Worm (Caenorhabditis elegans) whole organism, L1 larva: Measurements from ENCODE around the gene mig-5.

Source experiments
- C04F5.9 ChIP-seq: sonication (generic microtip); optimal IDR thresholded peaks from 2 replicates; lab custom pipeline; 2016; ENCODE audit warnings: missing genetic modification characterization, missing compliant biosample characterization
- C16A3.4 ChIP-seq: fragments of 150-350 bp; optimal IDR thresholded peaks from 2 replicates; lab custom pipeline; 2014; ENCODE audit warnings: missing biosample characterization, missing genetic modification characterization
- F16B12.6 ChIP-seq: fragments of 150-350 bp; optimal IDR thresholded peaks from 2 replicates; lab custom pipeline; 2014; ENCODE audit warnings: missing biosample characterization, missing genetic modification characterization
- aha-1 ChIP-seq: fragments of 150-350 bp; optimal IDR thresholded peaks from 2 replicates; lab custom pipeline; 2014; ENCODE audit warnings: missing biosample characterization, missing genetic modification characterization
- aly-2 ChIP-seq: fragments of 150-350 bp; optimal IDR thresholded peaks from 2 replicates; lab custom pipeline; 2014; ENCODE audit warnings: missing biosample characterization, missing genetic modification characterization
- ceh-82 ChIP-seq, 3 experiments: fragments of 150-350 bp in 1 of 3; sonication (generic microtip) in 2 of 3; optimal IDR thresholded peaks; 2 replicates each; lab custom pipeline; 2014 to 2017; ENCODE audit warnings: missing biosample characterization in 3 of 3, missing genetic modification characterization in 3 of 3
- ceh-88 ChIP-seq: fragments of 200-800 bp; sonication (Bioruptor generic); IDR thresholded peaks from 2 replicates; pipeline ENCODE4 v1.3.6; 2022; ENCODE audit warnings: missing genetic modification characterization, missing compliant biosample characterization
- dpl-1 ChIP-seq, 3 experiments: fragments of 150-350 bp in 2 of 3; sonication (generic microtip) in 1 of 3; optimal IDR thresholded peaks; 2 replicates each; lab custom pipeline; 2014 to 2017; ENCODE audit warnings: missing biosample characterization in 3 of 3, missing genetic modification characterization in 3 of 3, missing genetic modification reagents in 3 of 3
- dsc-1 ChIP-seq: sonication (generic microtip); optimal IDR thresholded peaks from 2 replicates; lab custom pipeline; 2016; ENCODE audit warnings: mild to moderate bottlenecking, missing genetic modification characterization, missing compliant biosample characterization
- efl-1 ChIP-seq, 4 experiments: fragments of 150-350 bp; optimal IDR thresholded peaks in 3 of 4; peaks in 1 of 4; 1 replicate in 1 of 4; 2 replicates in 3 of 4; lab custom pipeline; 2014; ENCODE audit warnings: missing biosample characterization in 2 of 4, missing genetic modification characterization in 2 of 4, missing genetic modification reagents in 2 of 4
- efl-3 ChIP-seq: fragments of 200-800 bp; sonication (Bioruptor generic); optimal IDR thresholded peaks from 2 replicates; lab custom pipeline; 2018; ENCODE audit warnings: mild to moderate bottlenecking, missing genetic modification characterization, missing compliant biosample characterization
- egl-13 ChIP-seq: sonication (generic microtip); optimal IDR thresholded peaks from 2 replicates; lab custom pipeline; 2016; ENCODE audit warnings: missing genotype, missing genetic modification reagents, missing genetic modification characterization, missing compliant biosample characterization
- elt-3 ChIP-seq, 6 experiments: fragments of 150-350 bp in 1 of 6; sonication (generic microtip); optimal IDR thresholded peaks; 2 replicates each; lab custom pipeline; 2017 to 2018; ENCODE audit warnings: missing biosample characterization in 6 of 6, missing genetic modification characterization in 6 of 6, inconsistent platforms in 1 of 6
- ets-5 ChIP-seq: fragments of 200-800 bp; sonication (Bioruptor generic); IDR thresholded peaks from 2 replicates; pipeline ENCODE4 v1.3.6; 2022; ENCODE audit warnings: missing genetic modification characterization, missing compliant biosample characterization
- fkh-10 ChIP-seq: sonication (generic microtip); optimal IDR thresholded peaks from 2 replicates; lab custom pipeline; 2017; ENCODE audit warnings: missing biosample characterization, missing genetic modification reagents, missing genetic modification characterization
- fkh-8 ChIP-seq: sonication (generic microtip); optimal IDR thresholded peaks from 2 replicates; lab custom pipeline; 2016; ENCODE audit warnings: mild to moderate bottlenecking, missing genetic modification characterization, missing compliant biosample characterization
- hpl-2 ChIP-seq: fragments of 150-350 bp; optimal IDR thresholded peaks from 2 replicates; lab custom pipeline; 2014; ENCODE audit warnings: missing biosample characterization, missing genetic modification reagents, missing genetic modification characterization
- irx-1 ChIP-seq: sonication (generic microtip); optimal IDR thresholded peaks from 2 replicates; lab custom pipeline; 2016; ENCODE audit warnings: missing genetic modification characterization, missing compliant biosample characterization
- lin-13 ChIP-seq: fragments of 150-350 bp; optimal IDR thresholded peaks from 2 replicates; lab custom pipeline; 2014; ENCODE audit warnings: missing biosample characterization, missing genetic modification reagents, missing genetic modification characterization
- lin-14 ChIP-seq: fragments of 200-800 bp; sonication (Bioruptor generic); optimal IDR thresholded peaks from 2 replicates; lab custom pipeline; 2018; ENCODE audit warnings: mild to moderate bottlenecking, missing genetic modification characterization, moderate library complexity, missing compliant biosample characterization
- lin-15B ChIP-seq: fragments of 150-350 bp; sonication (generic microtip); optimal IDR thresholded peaks from 3 replicates; lab custom pipeline; 2014; ENCODE audit warnings: missing biosample characterization, missing genetic modification characterization
- lin-35 ChIP-seq, 2 experiments: fragments of 150-350 bp; optimal IDR thresholded peaks; 2 replicates each; lab custom pipeline; 2014; ENCODE audit warnings: missing biosample characterization in 2 of 2, missing genetic modification characterization in 2 of 2, missing genetic modification reagents in 2 of 2
- lin-39 ChIP-seq: fragments of 150-350 bp; optimal IDR thresholded peaks from 2 replicates; lab custom pipeline; 2014; ENCODE audit warnings: missing biosample characterization, missing genetic modification reagents, missing genetic modification characterization
- lir-3 ChIP-seq: sonication (generic microtip); optimal IDR thresholded peaks from 2 replicates; lab custom pipeline; 2016; ENCODE audit warnings: mild to moderate bottlenecking, missing genetic modification characterization, moderate library complexity, missing compliant biosample characterization; ENCODE audit not compliant: poor library complexity
- lsy-2 ChIP-seq, 2 experiments: fragments of 150-350 bp; optimal IDR thresholded peaks; 2 replicates each; lab custom pipeline; 2014; ENCODE audit warnings: missing biosample characterization in 2 of 2, missing genetic modification characterization in 2 of 2
- mep-1 ChIP-seq: fragments of 150-350 bp; optimal IDR thresholded peaks from 2 replicates; lab custom pipeline; 2014; ENCODE audit warnings: missing biosample characterization, missing genetic modification characterization
- nhr-11 ChIP-seq: fragments of 150-350 bp; optimal IDR thresholded peaks from 2 replicates; lab custom pipeline; 2014; ENCODE audit warnings: missing biosample characterization, missing genetic modification characterization
- nhr-12 ChIP-seq: sonication (generic microtip); optimal IDR thresholded peaks from 2 replicates; lab custom pipeline; 2017; ENCODE audit warnings: missing biosample characterization, missing genetic modification characterization
- nhr-19 ChIP-seq: fragments of 200-800 bp; sonication (Bioruptor generic); conservative IDR thresholded peaks from 2 replicates; pipeline ENCODE4 v1.3.6; 2022; ENCODE audit warnings: missing genetic modification characterization, missing compliant biosample characterization
- nhr-20 ChIP-seq: sonication (generic microtip); optimal IDR thresholded peaks from 2 replicates; lab custom pipeline; 2016; ENCODE audit warnings: mild to moderate bottlenecking, missing genetic modification characterization, missing compliant biosample characterization
- nhr-28 ChIP-seq: fragments of 150-350 bp; optimal IDR thresholded peaks from 2 replicates; lab custom pipeline; 2014; ENCODE audit warnings: missing biosample characterization, missing genetic modification characterization
- nhr-47 ChIP-seq: sonication (generic microtip); optimal IDR thresholded peaks from 2 replicates; lab custom pipeline; 2016; ENCODE audit warnings: mild to moderate bottlenecking, missing genetic modification characterization, moderate library complexity, missing compliant biosample characterization
- nhr-84 ChIP-seq: sonication (generic microtip); optimal IDR thresholded peaks from 2 replicates; lab custom pipeline; 2017; ENCODE audit warnings: missing biosample characterization, missing genetic modification characterization
- nhr-85 ChIP-seq: sonication (generic microtip); peaks from one replicate; lab custom pipeline; 2016; ENCODE audit warnings: missing genetic modification characterization, inconsistent platforms, missing compliant biosample characterization
- pqm-1 ChIP-seq: sonication (generic microtip); optimal IDR thresholded peaks from 3 replicates; lab custom pipeline; 2017; ENCODE audit warnings: missing biosample characterization, missing genetic modification characterization
- rnt-1 ChIP-seq: sonication (generic microtip); optimal IDR thresholded peaks from 2 replicates; lab custom pipeline; 2016; ENCODE audit warnings: mild to moderate bottlenecking, missing genetic modification characterization, moderate library complexity, missing compliant biosample characterization
- skn-1 ChIP-seq: fragments of 150-350 bp; optimal IDR thresholded peaks from 2 replicates; lab custom pipeline; 2014; ENCODE audit warnings: missing biosample characterization, missing genetic modification characterization
- snu-23 ChIP-seq: sonication (generic microtip); optimal IDR thresholded peaks from 2 replicates; lab custom pipeline; 2016; ENCODE audit warnings: missing genetic modification characterization, missing compliant biosample characterization
- sox-4 ChIP-seq: sonication (generic microtip); optimal IDR thresholded peaks from 2 replicates; lab custom pipeline; 2016; ENCODE audit warnings: missing genetic modification characterization, missing compliant biosample characterization
- sptf-1 ChIP-seq: fragments of 150-350 bp; optimal IDR thresholded peaks from 2 replicates; lab custom pipeline; 2014; ENCODE audit warnings: missing biosample characterization, missing genetic modification characterization
- swsn-7 ChIP-seq: sonication (generic microtip); optimal IDR thresholded peaks from 2 replicates; lab custom pipeline; 2016; ENCODE audit warnings: missing genetic modification characterization, missing compliant biosample characterization
- tbx-2 ChIP-seq: sonication (generic microtip); optimal IDR thresholded peaks from 2 replicates; lab custom pipeline; 2016; ENCODE audit warnings: missing genetic modification characterization, missing compliant biosample characterization
- unc-130 ChIP-seq: fragments of 150-350 bp; optimal IDR thresholded peaks from 2 replicates; lab custom pipeline; 2017; ENCODE audit warnings: missing biosample characterization, missing genetic modification characterization, inconsistent platforms
- unc-86 ChIP-seq: sonication (generic microtip); optimal IDR thresholded peaks from 2 replicates; lab custom pipeline; 2016; ENCODE audit warnings: missing genetic modification characterization, missing compliant biosample characterization
- unc-98 ChIP-seq: fragments of 200-800 bp; sonication (Bioruptor generic); IDR thresholded peaks from 2 replicates; pipeline ENCODE4 v1.3.6; 2022; ENCODE audit warnings: missing genetic modification characterization, missing compliant biosample characterization
- xbp-1 ChIP-seq: sonication (generic microtip); optimal IDR thresholded peaks from 2 replicates; lab custom pipeline; 2016; ENCODE audit warnings: missing genetic modification characterization, missing compliant biosample characterization
- zag-1 ChIP-seq: fragments of 150-350 bp; optimal IDR thresholded peaks from 2 replicates; lab custom pipeline; 2014; ENCODE audit warnings: missing biosample characterization, missing genetic modification characterization
- ztf-4 ChIP-seq: fragments of 150-350 bp; optimal IDR thresholded peaks from 2 replicates; lab custom pipeline; 2014; ENCODE audit warnings: missing biosample characterization, missing genetic modification characterization

The mig-5 gene

DNA sequence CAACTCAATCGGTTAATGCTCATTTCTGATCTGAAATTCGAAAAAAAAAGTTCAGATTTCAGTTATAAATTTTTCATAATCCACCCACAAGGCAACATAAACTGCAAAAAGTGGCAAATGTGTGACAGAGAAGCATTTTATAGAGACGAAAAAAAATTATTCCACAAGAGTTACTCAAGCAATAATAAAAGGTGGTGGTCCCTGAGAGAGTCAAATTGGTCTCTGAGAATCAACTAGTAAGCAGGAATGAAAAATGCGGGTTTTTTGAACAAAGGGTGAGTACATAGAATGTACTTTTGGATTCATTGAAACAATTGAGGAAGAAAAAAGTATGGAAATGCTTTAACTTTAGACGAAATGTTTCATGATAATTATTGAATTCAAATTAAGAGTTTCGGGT, 14.4 kb downstream of the mig-5 start, which contains the start of gene T05C12.11:
T05C12.11 (minus strand) TSS at position 101 of the 400 bp plus-strand sequence.
- TF ChIP-seq C16A3.4 (tag; lab: Kevin White, UChicago) (no peak), fkh-10 (GFP tag; lab: Kevin White, UChicago) (no peak), lin-14 (GFP tag; lab: Kevin White, UChicago) (peak; percentile 17), mep-1 (tag; lab: Kevin White, UChicago) (no peak), irx-1 (tag; lab: Kevin White, UChicago) (no peak)
- TF ChIP-seq, all 84 proteins: peak for 1

DNA sequence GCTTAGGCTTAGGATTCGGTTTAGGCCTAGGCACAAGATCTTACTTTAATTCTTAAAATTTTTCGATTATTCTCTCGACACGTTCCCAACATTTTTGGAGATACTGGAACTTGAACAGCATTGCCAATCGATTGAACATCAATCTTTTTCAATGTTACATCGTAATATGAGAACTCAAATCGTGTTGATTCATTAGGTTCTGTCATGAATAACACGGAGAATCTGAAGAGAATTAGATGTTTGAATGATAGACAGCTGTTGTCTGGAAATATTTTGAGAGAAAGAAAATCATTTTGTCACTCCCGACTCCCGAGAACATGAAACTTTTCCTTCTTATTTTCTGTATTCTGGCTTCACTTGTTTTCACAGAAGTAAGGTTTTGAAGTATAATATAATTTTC, 15.5 kb downstream of the mig-5 start, which contains the start of gene T05C12.15:
T05C12.15 (plus strand) TSS at position 301 of the 400 bp plus-strand sequence.
- no peak for TF ChIP-seq unc-98 (GFP tag; lab: Robert Waterston, UW)
- no peak for TF ChIP-seq ceh-82 (tag; optimal IDR thresholded peaks at IDR 0.05; lab: Kevin White, UChicago)
- no peak for TF ChIP-seq nhr-12
- no peak for TF ChIP-seq ztf-4 (tag; lab: Kevin White, UChicago)

DNA sequence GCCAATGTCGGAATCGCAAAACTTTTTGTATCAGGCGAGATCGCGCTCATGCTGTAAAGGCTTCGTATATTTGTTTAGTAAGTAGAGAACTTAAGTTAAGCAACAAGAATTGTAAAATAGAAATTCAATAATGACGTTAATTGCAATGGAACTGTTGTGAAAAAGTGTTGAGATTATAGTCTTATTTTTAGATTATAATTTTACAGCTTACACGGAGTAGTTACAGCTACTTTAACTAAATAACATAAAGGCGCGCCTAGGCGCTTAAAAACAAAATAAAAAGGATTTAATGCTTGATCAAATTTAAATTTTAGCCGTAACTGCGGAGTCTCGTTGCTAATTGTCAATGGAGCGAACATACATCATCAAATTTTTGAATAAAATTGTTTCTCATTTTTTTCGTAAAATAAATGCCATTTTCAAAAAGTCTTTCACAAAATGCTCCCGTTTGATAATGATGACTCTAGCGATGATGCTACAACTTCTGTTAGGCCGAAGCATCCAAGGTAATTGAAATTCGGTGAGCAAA, 22.6 kb downstream of the mig-5 start, which contains the start of the genes emb-27 and rrf-3:
emb-27 (minus strand) TSS at position 51 of the 529 bp plus-strand sequence.
rrf-3 (plus strand) TSS at position 346 of the 529 bp plus-strand sequence.
- TF ChIP-seq mep-1 (tag; lab: Kevin White, UChicago) (peak; percentile 84), ceh-82 (tag; optimal IDR thresholded peaks at IDR 0.05; lab: Kevin White, UChicago) (peak in 1 of 3 experiments; percentile 51), lsy-2 (tag; optimal IDR thresholded peaks at IDR 0.05; lab: Kevin White, UChicago) (peak; percentile 47 to 88), C16A3.4 (tag; lab: Kevin White, UChicago) (peak; percentile 77), F16B12.6 (tag; lab: Kevin White, UChicago) (peak; percentile 42), tbx-2 (tag; lab: Kevin White, UChicago) (no peak), sptf-1 (tag; lab: Kevin White, UChicago) (no peak), lir-3 (tag; lab: Kevin White, UChicago) (no peak), dpl-1 (GFP tag; optimal IDR thresholded peaks at IDR 0.05; lab: Kevin White, UChicago) (peak; percentile 65 to 84 (median 73)), hpl-2 (GFP tag; lab: Kevin White, UChicago) (no peak), ceh-88 (GFP tag; lab: Robert Waterston, UW) (no peak), lin-39 (tag; lab: Kevin White, UChicago) (no peak), rnt-1 (tag; lab: Kevin White, UChicago) (peak; percentile 34), nhr-19 (GFP tag; lab: Robert Waterston, UW) (no peak), unc-130 (tag; lab: Kevin White, UChicago) (no peak), nhr-11 (no peak), nhr-28 (no peak), lin-35 (GFP tag; optimal IDR thresholded peaks at IDR 0.05; lab: Kevin White, UChicago) (peak; percentile 75 to 83), efl-3 (GFP tag; lab: Kevin White, UChicago) (no peak), skn-1 (tag; lab: Kevin White, UChicago) (peak; percentile 68), swsn-7 (tag; lab: Kevin White, UChicago) (peak; percentile 14), egl-13 (no peak), dsc-1 (tag; lab: Kevin White, UChicago) (no peak), lin-13 (peak; percentile 16), nhr-47 (tag; lab: Kevin White, UChicago) (peak; percentile 15), pqm-1 (tag; lab: Kevin White, UChicago) (no peak), aha-1 (tag; lab: Kevin White, UChicago) (no peak), elt-3 (tag; optimal IDR thresholded peaks at IDR 0.05; lab: Kevin White, UChicago) (no peak), xbp-1 (tag; lab: Kevin White, UChicago) (peak; percentile 25), nhr-20 (tag; lab: Kevin White, UChicago) (peak; percentile 15), nhr-84 (no peak), snu-23 (GFP tag; lab: Kevin White, UChicago) (peak; percentile 56), fkh-8 (tag; lab: Kevin White, UChicago) (no peak), efl-1 (optimal IDR thresholded peaks at IDR 0.05; lab: Kevin White, UChicago) (peak; percentile 65 to 73), efl-1 (GFP tag; optimal IDR thresholded peaks at IDR 0.05 in 1 of 2; lab: Kevin White, UChicago) (peak; percentile 80 to 96), aly-2 (tag; lab: Kevin White, UChicago) (no peak), zag-1 (tag; lab: Kevin White, UChicago) (no peak), unc-86 (tag; lab: Kevin White, UChicago) (no peak), ets-5 (no peak), C04F5.9 (tag; lab: Kevin White, UChicago) (peak; percentile 13), ztf-4 (tag; lab: Kevin White, UChicago) (no peak), lin-14 (GFP tag; lab: Kevin White, UChicago) (peak; percentile 64), lin-15B (tag; lab: Kevin White, UChicago) (peak; percentile 84), sox-4 (tag; lab: Kevin White, UChicago) (no peak), nhr-85 (tag; lab: Kevin White, UChicago) (peak; percentile 33)
